Fruit fly (Drosophila melanogaster) whole organism, pupa: Measurements from ENCODE around the gene Dref.

ENCODE experiments used
- CG10348 ChIP-seq: fragments of 200-800 bp; sonication (Bioruptor generic); IDR thresholded peaks from 2 replicates; pipeline ENCODE4 v1.3.6; 2022; ENCODE audit warnings: missing biosample characterization, missing genetic modification characterization
- CG12605 ChIP-seq: fragments of 200-800 bp; sonication (Bioruptor generic); IDR thresholded peaks from 2 replicates; pipeline ENCODE4 v1.3.6; 2022; ENCODE audit warnings: missing biosample characterization, missing genetic modification characterization
- CG13204 ChIP-seq: fragments of 200-800 bp; sonication (Bioruptor generic); optimal IDR thresholded peaks from 2 replicates; lab custom pipeline; 2018; ENCODE audit warnings: missing biosample characterization, mild to moderate bottlenecking, missing genetic modification characterization, moderate library complexity
- CG15710 ChIP-seq: fragments of 200-800 bp; sonication (Bioruptor generic); optimal IDR thresholded peaks from 2 replicates; lab custom pipeline; 2018; ENCODE audit warnings: missing biosample characterization, mild to moderate bottlenecking, missing genetic modification characterization, moderate library complexity
- CG32121 ChIP-seq: fragments of 200-800 bp; sonication (Bioruptor generic); IDR thresholded peaks from 2 replicates; pipeline ENCODE4 v1.3.6; 2022; ENCODE audit warnings: missing biosample characterization, missing genetic modification characterization
- CG4496 ChIP-seq: fragments of 200-800 bp; sonication (Bioruptor generic); IDR thresholded peaks from 3 replicates; pipeline ENCODE4 v1.3.6; 2022; ENCODE audit warnings: missing biosample characterization, missing genetic modification characterization
- CG8159 ChIP-seq: fragments of 200-800 bp; sonication (Bioruptor generic); optimal IDR thresholded peaks from 3 replicates; lab custom pipeline; 2018; ENCODE audit warnings: missing biosample characterization, mild to moderate bottlenecking, missing genetic modification characterization, moderate library complexity
- CG8301 ChIP-seq: fragments of 200-800 bp; sonication (Bioruptor generic); optimal IDR thresholded peaks from 2 replicates; lab custom pipeline; 2018; ENCODE audit warnings: missing biosample characterization, mild to moderate bottlenecking, missing genetic modification characterization
- EcR ChIP-seq: fragments of 200-800 bp; sonication (Bioruptor generic); optimal IDR thresholded peaks from 3 replicates; lab custom pipeline; 2019; ENCODE audit warnings: missing biosample characterization, missing genetic modification characterization, mild to moderate bottlenecking, moderate library complexity, missing genetic modification reagents
- Ets98B ChIP-seq: fragments of 200-800 bp; sonication (Bioruptor generic); IDR thresholded peaks from 2 replicates; pipeline ENCODE4 v1.3.6; 2022; ENCODE audit warnings: missing biosample characterization, missing genetic modification characterization
- fd96Ca ChIP-seq: fragments of 200-800 bp; sonication (Bioruptor generic); IDR thresholded peaks from 3 replicates; pipeline ENCODE4 v1.3.6; 2022; ENCODE audit warnings: missing biosample characterization, missing genetic modification characterization
- rn ChIP-seq: fragments of 200-800 bp; sonication (Bioruptor generic); IDR thresholded peaks from 2 replicates; pipeline ENCODE4 v1.3.6; 2022; ENCODE audit warnings: missing biosample characterization, missing genetic modification characterization

DNA sequence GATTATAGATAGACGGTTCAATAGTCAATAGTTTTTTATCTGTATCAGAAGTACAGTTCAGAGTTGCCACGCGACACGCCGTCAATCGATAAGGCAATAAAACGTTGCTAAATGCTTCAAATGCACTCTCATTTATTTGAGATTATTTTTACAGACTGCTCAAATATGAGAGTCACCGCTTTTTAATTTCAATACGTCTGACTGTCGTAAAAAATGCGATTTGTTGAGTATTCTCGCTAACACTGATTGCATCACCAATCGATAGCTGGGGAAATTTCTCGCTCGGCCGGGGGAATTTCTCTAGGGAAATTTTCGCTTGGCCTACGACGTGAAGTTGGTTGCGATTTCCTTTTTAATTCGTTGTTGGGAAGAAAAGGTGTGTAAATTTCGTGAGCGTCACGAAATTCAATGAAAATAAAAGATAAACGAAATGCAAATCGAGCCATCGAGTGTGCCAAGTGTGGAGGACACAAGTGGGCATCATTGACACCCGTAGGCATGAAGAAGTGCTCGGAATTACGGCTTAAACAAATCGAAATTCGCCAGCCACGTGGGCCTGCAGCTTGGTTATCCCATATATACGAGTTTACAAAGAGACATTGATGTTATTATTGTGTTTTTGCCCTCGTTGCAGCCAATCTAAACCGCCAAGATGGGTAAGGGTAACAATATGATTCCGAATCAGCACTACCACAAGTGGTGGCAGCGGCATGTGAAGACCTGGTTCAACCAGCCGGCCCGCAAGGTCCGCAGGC, at the start of gene Dref, which contains the start of gene RpL13:
- TF ChIP-seq CG8301 (tag; lab: Kevin White, UChicago) = peak; percentile 51
- TF ChIP-seq rn (GFP tag; lab: Robert Waterston, UW) = no peak
- no peak for TF ChIP-seq CG13204 (GFP tag; lab: Kevin White, UChicago)
- peak; percentile 11 for TF ChIP-seq EcR (GFP tag; lab: Kevin White, UChicago)
- TF ChIP-seq fd96Ca (GFP tag; lab: Robert Waterston, UW) = peak; percentile 57
- TF ChIP-seq CG10348 (GFP tag; lab: Robert Waterston, UW) = no peak
- peak; percentile 77 for TF ChIP-seq CG12605 (GFP tag; lab: Robert Waterston, UW)
- TF ChIP-seq CG4496 (GFP tag; lab: Robert Waterston, UW) = peak; percentile 86
- peak; percentile 49 for TF ChIP-seq Ets98B
- peak; percentile 35; the same call in 1 of the 2 replicates for TF ChIP-seq CG32121 (GFP tag; lab: Robert Waterston, UW)
- TF ChIP-seq CG15710 (tag; lab: Kevin White, UChicago) = peak; percentile 74
- TF ChIP-seq CG8159 (tag; lab: Kevin White, UChicago) = peak; percentile 60
